Fruit fly (Drosophila melanogaster) S2 (cell line): ENCODE measurements around the gene faf.

Source experiments
- CG8478 ChIP-seq: fragments of >200 bp; optimal IDR thresholded peaks from 2 replicates; lab custom pipeline; 2018
- CTCF ChIP-seq, 2 experiments: fragments of >200 bp; optimal IDR thresholded peaks; 2 replicates each; lab custom pipeline; 2018

Gene faf

dm6 chr3R:31809622-31810021 lies 32.8 kb downstream of the faf start:
- TF ChIP-seq CTCF (optimal IDR thresholded peaks at IDR 0.05; lab: Kevin White, UChicago), result no peak
- no peak for TF ChIP-seq CG8478 (lab: Kevin White, UChicago)

dm6 chr3R:31810073-31810530 lies 33.3 kb downstream of the faf start, which contains the start of gene Rift:
TSS of gene Rift (minus strand) at chr3R:31810186.
- no peak for TF ChIP-seq CG8478 (lab: Kevin White, UChicago)

- peak; percentile 73 to 88 for TF ChIP-seq CTCF (optimal IDR thresholded peaks at IDR 0.05; lab: Kevin White, UChicago)
- no peak for TF ChIP-seq CG8478 (lab: Kevin White, UChicago)
These were observed 35.5 kb downstream of the faf start, which contains the start of the genes FeCH and RhoGAP100F for dm6 chr3R:31812117-31812975. TSS of gene FeCH (minus strand) at chr3R:31812296. TSS of gene RhoGAP100F (plus strand) at chr3R:31812609.

- TF ChIP-seq CG8478 (lab: Kevin White, UChicago) (no peak), CTCF (optimal IDR thresholded peaks at IDR 0.05; lab: Kevin White, UChicago) (no peak)
These were observed 36.1 kb downstream of the faf start for dm6 chr3R:31812976-31813298.

dm6 chr3R:31822462-31822861 lies 45.6 kb downstream of the faf start:
- TF ChIP-seq CTCF (optimal IDR thresholded peaks at IDR 0.05; lab: Kevin White, UChicago), result no peak

dm6 chr3R:31824200-31824599 lies 47.4 kb downstream of the faf start:
- TF ChIP-seq CG8478 (lab: Kevin White, UChicago), result no peak
- no peak for TF ChIP-seq CTCF (optimal IDR thresholded peaks at IDR 0.05; lab: Kevin White, UChicago)

dm6 chr3R:31825571-31826068 lies 48.8 kb downstream of the faf start:
- TF ChIP-seq CG8478 (lab: Kevin White, UChicago) (no peak), CTCF (optimal IDR thresholded peaks at IDR 0.05; lab: Kevin White, UChicago) (no peak)

dm6 chr3R:31826422-31826821 lies 49.6 kb downstream of the faf start:
- TF ChIP-seq CTCF (optimal IDR thresholded peaks at IDR 0.05; lab: Kevin White, UChicago), result no peak
